Worm (Caenorhabditis elegans): ENCODE measurements around the gene clec-168.

Gene clec-168

DNA sequence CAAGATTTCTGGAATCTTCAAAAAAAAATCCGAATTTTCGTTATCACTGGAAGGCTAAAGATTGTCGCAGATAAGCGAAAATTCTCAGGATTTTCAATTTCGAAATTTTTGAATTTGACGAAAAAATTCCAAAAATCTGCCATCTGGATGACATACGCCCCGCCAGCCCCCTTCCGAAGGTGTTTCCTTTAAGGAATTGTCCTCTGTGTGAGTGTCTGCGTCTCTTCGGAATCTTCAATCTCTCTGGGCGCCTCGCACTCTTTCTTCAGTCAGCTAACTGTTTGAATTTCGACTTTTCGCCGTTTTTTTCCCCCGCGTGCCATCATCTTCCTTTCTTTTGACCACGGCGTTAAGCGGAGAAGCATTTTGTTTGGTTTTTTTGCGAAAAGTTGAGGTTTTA lies 29.8 kb downstream of the clec-168 start:
- TF ChIP-seq ztf-11 (tag; optimal IDR thresholded peaks at IDR 0.05) (no peak), ceh-39 (tag; optimal IDR thresholded peaks at IDR 0.05) (no peak), hlh-1 (tag; optimal IDR thresholded peaks at IDR 0.05) (no peak), nhr-76 (tag; optimal IDR thresholded peaks at IDR 0.05) (no peak)

DNA sequence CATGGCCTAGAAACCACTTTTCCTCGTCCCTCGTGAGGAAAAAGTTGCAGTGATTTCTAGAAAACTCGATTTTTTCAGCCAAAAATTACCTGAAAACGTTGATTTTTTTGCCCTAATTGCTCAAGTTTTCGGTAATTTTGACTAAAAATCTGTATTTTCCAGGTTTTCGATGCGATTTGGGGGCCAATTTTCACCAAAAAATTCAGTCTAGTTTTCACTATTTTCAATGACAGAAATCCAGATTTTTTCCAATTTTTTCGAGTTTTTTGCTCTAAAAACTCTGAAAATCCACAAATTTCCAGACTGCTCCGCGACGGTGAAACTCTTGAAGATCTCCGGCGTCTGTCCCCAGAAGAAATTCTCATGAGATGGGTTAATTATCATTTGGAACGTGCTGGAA lies 32.6 kb downstream of the clec-168 start, which contains the start of gene plst-1:
TSS of gene plst-1 (plus strand) at position 301 of the 400 bp plus-strand sequence.
- TF ChIP-seq lin-32 (GFP tag; optimal IDR thresholded peaks at IDR 0.05) (no peak), zip-8 (tag; optimal IDR thresholded peaks at IDR 0.05) (no peak), unc-39 (tag; optimal IDR thresholded peaks at IDR 0.05) (no peak), ceh-83 (GFP tag; optimal IDR thresholded peaks at IDR 0.05) (no peak), mls-2 (tag; optimal IDR thresholded peaks at IDR 0.05) (no peak), mep-1 (tag; optimal IDR thresholded peaks at IDR 0.05) (no peak), flh-1 (GFP tag; optimal IDR thresholded peaks at IDR 0.05) (no peak), sptf-1 (tag; optimal IDR thresholded peaks at IDR 0.05) (no peak), hlh-1 (tag; optimal IDR thresholded peaks at IDR 0.05) (no peak), mab-5 (tag; optimal IDR thresholded peaks at IDR 0.05) (no peak), blmp-1 (tag; optimal IDR thresholded peaks at IDR 0.05) (no peak), tbx-8 (GFP tag; optimal IDR thresholded peaks at IDR 0.05) (no peak), drap-1 (GFP tag; optimal IDR thresholded peaks at IDR 0.05) (no peak), nhr-12 (tag; optimal IDR thresholded peaks at IDR 0.05) (no peak), elt-3 (tag; optimal IDR thresholded peaks at IDR 0.05) (no peak), ces-1 (GFP tag; optimal IDR thresholded peaks at IDR 0.05) (no peak), lsy-2 (tag; optimal IDR thresholded peaks at IDR 0.05) (no peak), nhr-2 (tag; optimal IDR thresholded peaks at IDR 0.05) (no peak), nhr-28 (tag; optimal IDR thresholded peaks at IDR 0.05) (no peak), lin-13 (tag; optimal IDR thresholded peaks at IDR 0.05) (no peak)

DNA sequence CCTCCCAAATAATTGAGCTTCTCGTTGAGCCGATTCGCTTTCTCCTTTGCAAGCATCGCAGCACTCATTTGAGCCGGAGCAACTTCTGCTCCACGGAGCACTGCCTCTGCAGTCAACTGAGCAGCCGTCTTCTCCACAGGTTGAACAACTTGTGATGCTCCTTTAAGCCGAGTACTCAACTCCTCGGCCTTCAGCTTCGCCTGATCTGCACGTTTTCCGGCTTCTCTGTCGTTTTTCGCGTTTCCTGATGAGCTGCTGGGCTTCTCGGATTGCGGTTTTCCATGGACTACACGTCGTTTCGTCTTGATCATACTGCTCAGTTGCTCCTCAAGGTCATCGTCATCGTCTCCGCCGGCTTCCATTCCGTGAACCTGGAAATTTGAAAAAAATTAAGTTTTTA lies 42.2 kb downstream of the clec-168 start:
- TF ChIP-seq elt-3 (tag; optimal IDR thresholded peaks at IDR 0.05) = no peak
- TF ChIP-seq nhr-237 (tag; optimal IDR thresholded peaks at IDR 0.05) = no peak
- TF ChIP-seq mab-5 (tag; optimal IDR thresholded peaks at IDR 0.05) = no peak
- TF ChIP-seq unc-39 (tag; optimal IDR thresholded peaks at IDR 0.05) = no peak
- TF ChIP-seq pha-4 (tag; optimal IDR thresholded peaks at IDR 0.05) = no peak
- no peak for TF ChIP-seq ztf-11 (tag; optimal IDR thresholded peaks at IDR 0.05)
- no peak for TF ChIP-seq mep-1 (tag; optimal IDR thresholded peaks at IDR 0.05)
- no peak for TF ChIP-seq M03D4.4 (tag; optimal IDR thresholded peaks at IDR 0.05)
- no peak for TF ChIP-seq cnd-1 (tag; optimal IDR thresholded peaks at IDR 0.05)
- TF ChIP-seq nhr-28 (tag; optimal IDR thresholded peaks at IDR 0.05) = no peak
- TF ChIP-seq mls-2 (tag; optimal IDR thresholded peaks at IDR 0.05) = no peak
- no peak for TF ChIP-seq bed-3 (GFP tag; optimal IDR thresholded peaks at IDR 0.05)
- no peak for TF ChIP-seq ceh-83 (GFP tag; optimal IDR thresholded peaks at IDR 0.05)
- TF ChIP-seq nhr-2 (tag; optimal IDR thresholded peaks at IDR 0.05) = no peak
- TF ChIP-seq nhr-12 (tag; optimal IDR thresholded peaks at IDR 0.05) = no peak
- TF ChIP-seq nhr-76 (tag; optimal IDR thresholded peaks at IDR 0.05) = no peak
- no peak for TF ChIP-seq blmp-1 (tag; optimal IDR thresholded peaks at IDR 0.05)
- no peak for TF ChIP-seq lin-13 (tag; optimal IDR thresholded peaks at IDR 0.05)
- TF ChIP-seq unc-62 (GFP tag; optimal IDR thresholded peaks at IDR 0.05) = no peak
- no peak for TF ChIP-seq zip-8 (tag; optimal IDR thresholded peaks at IDR 0.05)
